Worm (Caenorhabditis elegans) whole organism, L4 larva: ENCODE results near the gene C16C10.2.
A peak's percentile ranks its signal among the peaks of the same experiment; 100 is the strongest.

Experiments
- F49E8.2 ChIP-seq: sonication (generic microtip); optimal IDR thresholded peaks from 2 replicates; lab custom pipeline; 2016; ENCODE audit warnings: missing compliant biosample characterization, mild to moderate bottlenecking, missing genetic modification characterization, borderline replicate concordance
- R02D3.7 ChIP-seq: fragments of 150-350 bp; sonication (generic microtip); optimal IDR thresholded peaks from 3 replicates; lab custom pipeline; 2014; ENCODE audit warnings: missing biosample characterization, missing genetic modification characterization
- T20F7.1 ChIP-seq: fragments of 200-800 bp; sonication (Bioruptor generic); optimal IDR thresholded peaks from 2 replicates; lab custom pipeline; 2018; ENCODE audit warnings: mild to moderate bottlenecking, missing genetic modification characterization, missing compliant biosample characterization
- T26A8.4 ChIP-seq: fragments of 200-800 bp; sonication (Bioruptor generic); IDR thresholded peaks from 2 replicates; pipeline ENCODE4 v1.3.6; 2022; ENCODE audit warnings: missing genetic modification characterization, missing compliant biosample characterization
- Y105C5A.15 ChIP-seq: fragments of 200-800 bp; sonication (Bioruptor generic); IDR thresholded peaks from 2 replicates; pipeline ENCODE4 v1.3.6; 2022; ENCODE audit warnings: missing genetic modification characterization, missing compliant biosample characterization
- Y48G9A.11 ChIP-seq: fragments of 200-800 bp; sonication (Bioruptor generic); IDR thresholded peaks from 2 replicates; pipeline ENCODE4 v1.3.6; 2022; ENCODE audit warnings: missing genetic modification reagents, missing genetic modification characterization, missing compliant biosample characterization
- Y5F2A.4 ChIP-seq: fragments of 200-800 bp; sonication (Bioruptor generic); optimal IDR thresholded peaks from 2 replicates; lab custom pipeline; 2018; ENCODE audit warnings: mild to moderate bottlenecking, missing genetic modification characterization, missing compliant biosample characterization
- Y75B8A.6 ChIP-seq: fragments of 200-800 bp; sonication (Bioruptor generic); IDR thresholded peaks from 2 replicates; pipeline ENCODE4 v1.3.6; 2022; ENCODE audit warnings: missing genetic modification reagents, missing genetic modification characterization, missing compliant biosample characterization
- aha-1 ChIP-seq: fragments of 150-350 bp; peaks from one replicate; lab custom pipeline; 2014; ENCODE audit warnings: missing biosample characterization, missing genetic modification characterization
- aly-2 ChIP-seq: sonication (generic microtip); optimal IDR thresholded peaks from 2 replicates; lab custom pipeline; 2018; ENCODE audit warnings: missing biosample characterization, missing genetic modification characterization
- ceh-28 ChIP-seq: fragments of 150-350 bp; optimal IDR thresholded peaks from 2 replicates; lab custom pipeline; 2014; ENCODE audit warnings: missing biosample characterization, missing genetic modification reagents, missing genetic modification characterization
- ceh-82 ChIP-seq: sonication (generic microtip); optimal IDR thresholded peaks from 2 replicates; lab custom pipeline; 2017; ENCODE audit warnings: missing biosample characterization, missing genetic modification characterization
- ces-1 ChIP-seq: fragments of 150-350 bp; sonication (generic microtip); optimal IDR thresholded peaks from 4 replicates; lab custom pipeline; 2014; ENCODE audit warnings: missing biosample characterization, missing genetic modification reagents, missing genetic modification characterization
- daf-16 ChIP-seq, 3 experiments: sonication (generic microtip); optimal IDR thresholded peaks; 2 replicates each; lab custom pipeline; 2016 to 2017; ENCODE audit warnings: missing genetic modification characterization in 3 of 3, missing genetic modification reagents in 3 of 3, mild to moderate bottlenecking in 2 of 3, missing compliant biosample characterization in 2 of 3, missing biosample characterization in 1 of 3, moderate library complexity in 1 of 3
- dmd-8 ChIP-seq: fragments of 200-800 bp; sonication (Bioruptor generic); IDR thresholded peaks from 2 replicates; pipeline ENCODE4 v1.3.6; 2022; ENCODE audit warnings: missing genetic modification characterization, missing compliant biosample characterization
- egl-43 ChIP-seq: fragments of 200-800 bp; sonication (Bioruptor generic); IDR thresholded peaks from 2 replicates; pipeline ENCODE4 v1.3.6; 2022; ENCODE audit warnings: missing genetic modification reagents, missing genetic modification characterization, missing compliant biosample characterization
- hif-1 ChIP-seq, 2 experiments: sonication (generic microtip); optimal IDR thresholded peaks; 2 replicates each; lab custom pipeline; 2016 to 2017; ENCODE audit warnings: missing compliant biosample characterization in 2 of 2, missing genetic modification characterization in 2 of 2, missing genetic modification reagents in 2 of 2, missing genotype in 2 of 2, mild to moderate bottlenecking in 1 of 2
- hlh-30 ChIP-seq: sonication (generic microtip); optimal IDR thresholded peaks from 2 replicates; lab custom pipeline; 2017; ENCODE audit warnings: antibody characterized with exemption, mild to moderate bottlenecking, missing genetic modification characterization, missing compliant biosample characterization; ENCODE audit not compliant: insufficient read depth
- lin-38 ChIP-seq: fragments of 200-800 bp; sonication (Bioruptor generic); IDR thresholded peaks from 2 replicates; pipeline ENCODE4 v1.3.6; 2022; ENCODE audit warnings: missing genetic modification reagents, missing genetic modification characterization, missing compliant biosample characterization
- lsy-2 ChIP-seq, 2 experiments: fragments of 150-350 bp in 1 of 2; sonication (generic microtip) in 1 of 2; optimal IDR thresholded peaks; 2 replicates each; lab custom pipeline; 2014 to 2017; ENCODE audit warnings: missing biosample characterization in 2 of 2, missing genetic modification characterization in 2 of 2
- mep-1 ChIP-seq: fragments of 150-350 bp; sonication (generic microtip); optimal IDR thresholded peaks from 3 replicates; lab custom pipeline; 2014; ENCODE audit warnings: missing biosample characterization, missing genetic modification characterization
- mes-2 ChIP-seq: sonication (generic microtip); optimal IDR thresholded peaks from 2 replicates; lab custom pipeline; 2016; ENCODE audit warnings: missing genotype, mild to moderate bottlenecking, missing genetic modification characterization, missing compliant biosample characterization; ENCODE audit not compliant: poor library complexity, severe bottlenecking
- nhr-237 ChIP-seq: sonication (generic microtip); optimal IDR thresholded peaks from 2 replicates; lab custom pipeline; 2017; ENCODE audit warnings: missing biosample characterization, missing genetic modification characterization
- nhr-41 ChIP-seq: fragments of 200-800 bp; sonication (Bioruptor generic); IDR thresholded peaks from 2 replicates; pipeline ENCODE4 v1.3.6; 2022; ENCODE audit warnings: missing genetic modification reagents, missing genetic modification characterization, missing compliant biosample characterization
- nhr-6 ChIP-seq: fragments of 150-350 bp; optimal IDR thresholded peaks from 2 replicates; lab custom pipeline; 2014; ENCODE audit warnings: missing biosample characterization, missing genetic modification characterization
- nhr-76 ChIP-seq: fragments of 150-350 bp; optimal IDR thresholded peaks from 2 replicates; lab custom pipeline; 2014; ENCODE audit warnings: missing biosample characterization, missing genetic modification characterization
- nhr-77 ChIP-seq: fragments of 150-350 bp; optimal IDR thresholded peaks from 2 replicates; lab custom pipeline; 2014; ENCODE audit warnings: missing biosample characterization, missing genetic modification characterization
- php-3 ChIP-seq: fragments of 200-800 bp; sonication (Bioruptor generic); IDR thresholded peaks from 2 replicates; pipeline ENCODE4 v1.3.6; 2022; ENCODE audit warnings: missing genetic modification reagents, missing genetic modification characterization, missing compliant biosample characterization
- pqm-1 ChIP-seq: sonication (generic microtip); optimal IDR thresholded peaks from 2 replicates; lab custom pipeline; 2017; ENCODE audit warnings: missing biosample characterization, missing genetic modification characterization
- rbr-2 ChIP-seq: sonication (generic microtip); optimal IDR thresholded peaks from 2 replicates; lab custom pipeline; 2016; ENCODE audit warnings: missing genotype, missing genetic modification characterization, missing compliant biosample characterization
- set-16 ChIP-seq: fragments of 200-800 bp; sonication (Bioruptor generic); IDR thresholded peaks from 2 replicates; pipeline ENCODE4 v1.3.6; 2022; ENCODE audit warnings: missing genetic modification reagents, missing genetic modification characterization, missing compliant biosample characterization
- snpc-1.2 ChIP-seq: fragments of 200-800 bp; sonication (Bioruptor generic); IDR thresholded peaks from 2 replicates; pipeline ENCODE4 v1.3.6; 2022; ENCODE audit warnings: missing genetic modification reagents, missing genetic modification characterization, missing compliant biosample characterization
- unc-130 ChIP-seq: sonication (generic microtip); optimal IDR thresholded peaks from 2 replicates; lab custom pipeline; 2016; ENCODE audit warnings: missing genetic modification reagents, missing genetic modification characterization, missing compliant biosample characterization
- unc-39 ChIP-seq: sonication (generic microtip); optimal IDR thresholded peaks from 2 replicates; lab custom pipeline; 2017; ENCODE audit warnings: missing biosample characterization, missing genetic modification characterization
- unc-62 ChIP-seq, 3 experiments: fragments of 150-350 bp in 1 of 3; sonication (generic microtip); optimal IDR thresholded peaks in 2 of 3; peaks in 1 of 3; 1 replicate in 1 of 3; 2 replicates in 2 of 3; lab custom pipeline; 2014 to 2017; ENCODE audit warnings: missing biosample characterization in 3 of 3, missing genetic modification characterization in 3 of 3, missing genetic modification reagents in 3 of 3, missing genotype in 1 of 3
- zip-2 ChIP-seq: fragments of 150-350 bp; optimal IDR thresholded peaks from 2 replicates; lab custom pipeline; 2014; ENCODE audit warnings: missing biosample characterization, missing genetic modification characterization

The C16C10.2 gene

DNA sequence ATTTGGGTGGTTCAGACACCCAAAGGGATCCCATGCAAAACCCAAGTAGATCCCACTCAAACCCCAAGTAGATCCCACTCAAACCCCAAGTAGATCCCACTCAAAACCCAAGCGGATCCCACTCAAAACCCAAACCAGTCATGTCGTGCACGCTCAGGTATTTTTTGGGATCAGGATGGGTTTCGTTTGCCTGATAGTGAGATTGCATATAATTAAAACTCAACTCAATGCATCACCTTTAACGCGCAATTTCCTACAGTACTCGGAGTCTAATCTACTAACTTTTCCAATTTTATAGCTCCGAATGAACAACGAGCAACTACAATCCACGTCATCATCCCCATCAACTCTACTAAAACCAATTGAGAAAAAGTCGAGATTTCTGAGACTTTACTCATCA lies 30.7 kb upstream of the C16C10.2 start, which contains the start of gene phlp-2:
TSS of gene phlp-2 (plus strand) at position 301 of the 400 bp plus-strand sequence.
- TF ChIP-seq dmd-8 (no peak), unc-62 (GFP tag; optimal IDR thresholded peaks at IDR 0.05 in 1 of 2; lab: Kevin White, UChicago) (no peak), unc-62 (tag; optimal IDR thresholded peaks at IDR 0.05; lab: Kevin White, UChicago) (no peak), hif-1 (tag; optimal IDR thresholded peaks at IDR 0.05; lab: Kevin White, UChicago) (no peak), aly-2 (tag; lab: Kevin White, UChicago) (no peak), Y75B8A.6 (GFP tag; lab: Robert Waterston, UW) (no peak), nhr-41 (GFP tag; lab: Robert Waterston, UW) (no peak), T26A8.4 (GFP tag; lab: Robert Waterston, UW) (no peak), Y105C5A.15 (GFP tag; lab: Robert Waterston, UW) (no peak), rbr-2 (tag; lab: Kevin White, UChicago) (no peak), nhr-6 (tag; lab: Kevin White, UChicago) (no peak), nhr-237 (no peak)

DNA sequence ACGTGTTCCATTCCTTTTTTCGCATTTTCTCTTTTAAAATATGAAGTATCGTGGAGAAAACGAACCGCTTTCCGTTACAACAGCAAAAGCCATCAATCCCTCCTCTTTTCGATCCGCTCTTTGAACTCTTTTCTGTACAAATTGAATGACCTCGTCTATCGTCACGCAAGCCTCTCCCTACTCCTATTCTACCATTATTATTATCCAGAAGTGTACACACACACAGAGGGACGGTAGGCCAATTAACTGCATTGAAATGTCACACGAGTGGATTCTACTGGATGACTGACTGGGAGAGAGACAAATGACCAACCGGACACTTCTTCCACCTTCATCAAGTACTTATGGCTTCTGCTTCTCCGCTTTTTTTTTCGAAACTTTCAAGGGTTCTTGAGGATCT lies 29.7 kb upstream of the C16C10.2 start:
- TF ChIP-seq set-16 (GFP tag; lab: Robert Waterston, UW) (no peak), Y48G9A.11 (GFP tag; lab: Robert Waterston, UW) (0 out of 2 replicates have a peak, but pooled peaks have one; percentile 18), Y5F2A.4 (GFP tag; lab: Kevin White, UChicago) (no peak)
- TF ChIP-seq, all 104 proteins: peak for 1

DNA sequence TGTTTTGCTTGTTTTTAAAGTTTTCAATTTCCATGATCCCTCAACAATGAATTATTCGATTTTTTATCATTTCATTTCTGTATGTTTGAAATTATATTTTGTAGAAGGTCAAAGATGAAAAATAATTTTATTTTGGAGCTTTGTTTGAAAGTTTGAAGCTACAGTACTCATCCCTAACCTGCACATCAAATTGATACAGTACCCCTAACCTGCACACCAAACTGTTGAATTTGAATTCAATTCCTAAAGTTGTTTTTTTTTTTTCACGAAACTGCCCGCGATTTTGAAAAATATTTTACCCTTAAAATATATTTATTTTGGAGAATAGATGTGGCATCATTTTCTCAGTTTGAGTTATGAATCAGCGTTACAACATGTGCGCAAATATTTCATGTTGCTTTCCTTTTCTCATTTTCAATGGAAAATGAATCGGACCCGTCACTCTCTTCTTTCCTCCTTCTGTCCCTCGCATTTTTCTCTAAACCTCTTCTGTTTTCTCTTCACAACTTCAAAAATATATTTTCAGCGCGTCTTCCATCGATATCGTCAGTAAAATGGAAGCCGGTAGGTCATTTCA lies 27.4 kb upstream of the C16C10.2 start, which contains the start of gene R74.8:
TSS of gene R74.8 (plus strand) at position 527 of the 577 bp plus-strand sequence.
- TF ChIP-seq php-3 (GFP tag; lab: Robert Waterston, UW) (no peak), unc-130 (peak; percentile 67), ceh-82 (tag; lab: Kevin White, UChicago) (no peak), Y48G9A.11 (GFP tag; lab: Robert Waterston, UW) (peak; percentile 79), lsy-2 (tag; optimal IDR thresholded peaks at IDR 0.05; lab: Kevin White, UChicago) (peak in 1 of 2 experiments; percentile 79), lin-38 (peak; percentile 25), F49E8.2 (peak; percentile 19), hlh-30 (tag; lab: Kevin White, UChicago) (no peak)
- TF ChIP-seq, all 104 proteins: peak for 5

DNA sequence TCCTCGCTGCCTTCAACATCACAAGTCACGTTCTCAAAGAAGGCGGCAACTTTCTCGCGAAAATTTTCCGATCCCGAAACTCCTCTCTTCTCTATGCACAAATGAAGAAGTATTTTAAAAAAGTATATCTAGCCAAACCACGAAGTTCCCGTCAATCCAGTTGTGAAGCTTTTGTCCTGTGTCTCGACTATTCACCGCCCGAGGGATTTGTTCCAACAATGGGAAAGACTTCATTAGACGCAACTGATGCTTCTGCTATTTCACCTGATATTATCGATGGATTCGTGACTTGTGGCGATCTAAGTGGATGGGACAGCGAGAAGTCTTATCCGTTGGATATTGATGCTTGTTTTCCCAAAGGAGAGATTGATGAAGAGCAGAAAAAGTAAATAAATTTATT lies 26.5 kb upstream of the C16C10.2 start:
- TF ChIP-seq mep-1 (tag; lab: Kevin White, UChicago) (no peak), aha-1 (tag; lab: Kevin White, UChicago) (peak; percentile 94)
- TF ChIP-seq, all 104 proteins: peak for 1

ce11 chrIII:4204072-4204471 lies 25.6 kb upstream of the C16C10.2 start, which contains the start of the genes pelo-1 and R74.7:
pelo-1 (minus strand) TSS chrIII:4204222.
R74.7 (plus strand) TSS chrIII:4204429.
- TF ChIP-seq nhr-41 (GFP tag; lab: Robert Waterston, UW) (no peak), ces-1 (GFP tag; lab: Kevin White, UChicago) (no peak), ceh-28 (no peak), Y48G9A.11 (GFP tag; lab: Robert Waterston, UW) (peak; percentile 61), lsy-2 (tag; optimal IDR thresholded peaks at IDR 0.05; lab: Kevin White, UChicago) (peak in 1 of 2 experiments; percentile 65), daf-16 (GFP tag; optimal IDR thresholded peaks at IDR 0.05; lab: Kevin White, UChicago) (no peak), daf-16 (tag; optimal IDR thresholded peaks at IDR 0.05; lab: Kevin White, UChicago) (peak; percentile 21), pqm-1 (tag; lab: Kevin White, UChicago) (no peak), T20F7.1 (GFP tag; lab: Kevin White, UChicago) (peak; percentile 95), nhr-77 (peak; percentile 11), nhr-76 (no peak), zip-2 (tag; lab: Kevin White, UChicago) (peak; percentile 2), mes-2 (tag; lab: Kevin White, UChicago) (peak; percentile 33), unc-39 (tag; lab: Kevin White, UChicago) (no peak), R02D3.7 (tag; lab: Kevin White, UChicago) (peak; percentile 69), snpc-1.2 (GFP tag; lab: Robert Waterston, UW) (no peak), egl-43 (no peak)
